Fruit fly (Drosophila melanogaster): Measurements from ENCODE around the gene CG6765.

Gene CG6765

DNA sequence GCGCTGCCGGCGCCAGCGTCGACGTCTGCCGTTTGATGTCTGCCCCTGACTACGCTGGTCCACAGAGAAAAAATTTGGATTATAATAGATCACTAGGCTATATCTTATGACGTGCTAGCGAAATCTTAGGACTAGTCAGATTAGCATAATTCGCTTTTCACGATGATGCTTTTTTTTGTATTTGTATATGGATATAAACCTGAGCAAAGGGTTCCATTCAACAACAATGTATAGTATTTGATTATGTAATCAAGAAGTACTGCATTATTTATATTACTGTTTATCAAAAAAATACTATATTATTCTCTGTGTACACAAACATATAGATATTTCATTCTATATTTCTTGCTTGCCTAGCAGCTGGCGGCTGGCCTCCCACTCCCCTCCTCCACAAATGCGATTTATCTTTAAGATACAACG, 34.5 kb downstream of the CG6765 start (continued):
- TF ChIP-seq insv (GFP tag; optimal IDR thresholded peaks at IDR 0.05) (peak in 1 of 2 experiments; percentile 40), lola (GFP tag; optimal IDR thresholded peaks at IDR 0.05) (peak in 1 of 3 experiments; percentile 76), CG9609 (GFP tag; optimal IDR thresholded peaks at IDR 0.05) (peak; percentile 39), Nf-YC (tag; optimal IDR thresholded peaks at IDR 0.05) (peak; percentile 75), CG11456 (GFP tag; IDR thresholded peaks at IDR 0.05) (peak; percentile 82), E2f1 (GFP tag; IDR thresholded peaks at IDR 0.05) (peak; percentile 65), CG10565 (GFP tag; optimal IDR thresholded peaks at IDR 0.05) (peak; percentile 38), CG6765 (GFP tag; optimal IDR thresholded peaks at IDR 0.05) (peak; percentile 91), abd-A (tag; optimal IDR thresholded peaks at IDR 0.05) (peak; percentile 38), E2f2 (GFP tag; IDR thresholded peaks at IDR 0.05) (peak; percentile 44), CTCF (GFP tag; optimal IDR thresholded peaks at IDR 0.05) (peak; percentile 40), Hr78 (GFP tag; optimal IDR thresholded peaks at IDR 0.05) (peak in 1 of 2 experiments; percentile 37), sob (GFP tag; IDR thresholded peaks at IDR 0.05) (peak; percentile 76), Jarid2 (GFP tag; optimal IDR thresholded peaks at IDR 0.05) (peak; percentile 36), H2.0 (GFP tag; IDR thresholded peaks at IDR 0.05) (peak; percentile 76), onecut (GFP tag; IDR thresholded peaks at IDR 0.05) (peak; percentile 65), fd64A (GFP tag; optimal IDR thresholded peaks at IDR 0.05) (peak; percentile 57), CG6683 (GFP tag; optimal IDR thresholded peaks at IDR 0.05) (peak; percentile 55), CG4617 (GFP tag; optimal IDR thresholded peaks at IDR 0.05; ENCODE audit: borderline replicate concordance) (peak; percentile 41), ken (GFP tag; IDR thresholded peaks at IDR 0.05) (peak; percentile 66; the same call in 2 of the 3 replicates), CG10959 (GFP tag; IDR thresholded peaks at IDR 0.05) (0 out of 2 replicates have a peak, but pooled peaks have one; percentile 27), ap (GFP tag; IDR thresholded peaks at IDR 0.05) (peak; percentile 66), fru (optimal IDR thresholded peaks at IDR 0.05) (no peak), inv (GFP tag; IDR thresholded peaks at IDR 0.05; ENCODE audit: partially characterized antibody) (no peak), al (GFP tag; IDR thresholded peaks at IDR 0.05) (peak; percentile 85), Doc2 (GFP tag; IDR thresholded peaks at IDR 0.05) (no peak), chn (GFP tag; optimal IDR thresholded peaks at IDR 0.05) (peak; percentile 69), NC2α (GFP tag; optimal IDR thresholded peaks at IDR 0.05) (peak; percentile 38), sc (optimal IDR thresholded peaks at IDR 0.05) (no peak), sc (GFP tag; optimal IDR thresholded peaks at IDR 0.05) (peak; percentile 67), shn (GFP tag; optimal IDR thresholded peaks at IDR 0.05) (peak; percentile 72), gcm2 (GFP tag; optimal IDR thresholded peaks at IDR 0.05) (peak; percentile 37), vfl (GFP tag; optimal IDR thresholded peaks at IDR 0.05) (peak; percentile 65), emc (GFP tag; optimal IDR thresholded peaks at IDR 0.05) (peak; percentile 27), Hsf (GFP tag; optimal IDR thresholded peaks at IDR 0.05) (peak; percentile 79), Dip3 (GFP tag; optimal IDR thresholded peaks at IDR 0.05) (peak; percentile 72), pzg (GFP tag; optimal IDR thresholded peaks at IDR 0.05) (no peak), corto (GFP tag; optimal IDR thresholded peaks at IDR 0.05) (no peak), esg (GFP tag; conservative IDR thresholded peaks at IDR 0.05) (peak; percentile 82), CG31365 (tag; optimal IDR thresholded peaks at IDR 0.05) (peak; percentile 29), D19A (tag; optimal IDR thresholded peaks at IDR 0.05) (peak; percentile 80), CG17912 (GFP tag; optimal IDR thresholded peaks at IDR 0.05) (peak; percentile 55), Hr3 (GFP tag; optimal IDR thresholded peaks at IDR 0.05) (peak; percentile 78), grau (tag; optimal IDR thresholded peaks at IDR 0.05) (peak; percentile 91), CG4424 (GFP tag; optimal IDR thresholded peaks at IDR 0.05) (peak; percentile 80), CG17359 (tag; optimal IDR thresholded peaks at IDR 0.05) (peak; percentile 90), Xbp1 (GFP tag; optimal IDR thresholded peaks at IDR 0.05) (peak; percentile 88), slp2 (GFP tag; optimal IDR thresholded peaks at IDR 0.05) (peak; percentile 57), CG3281 (GFP tag; optimal IDR thresholded peaks at IDR 0.05) (peak; percentile 93), CG5180 (GFP tag; optimal IDR thresholded peaks at IDR 0.05) (peak; percentile 73), CG4854 (GFP tag; optimal IDR thresholded peaks at IDR 0.05) (peak; percentile 71), CG34224 (GFP tag; IDR thresholded peaks at IDR 0.05; ENCODE audit: partially characterized antibody) (no peak)

Measured in whole organism, embryonic.